Worm (Caenorhabditis elegans): Measurements from ENCODE around the gene srh-69.

ce11 chrII:12482622-12483021 lies 31.9 kb downstream of the srh-69 start, which contains the start of gene fbxb-102:
- TF ChIP-seq ceh-34 (tag; optimal IDR thresholded peaks at IDR 0.05): no peak
- no peak for TF ChIP-seq pat-9 (tag; optimal IDR thresholded peaks at IDR 0.05)
- TF ChIP-seq lin-11 (tag; optimal IDR thresholded peaks at IDR 0.05): no peak
- TF ChIP-seq ceh-6 (GFP tag; optimal IDR thresholded peaks at IDR 0.05): no peak
